Fruit fly (Drosophila melanogaster) whole organism, wandering third instar larva: ENCODE results near the gene RAF2.

Experiments used
- Dfd ChIP-seq: fragments of >200 bp; optimal IDR thresholded peaks from 2 replicates; lab custom pipeline; 2017; ENCODE audit warnings: missing biosample characterization, missing genetic modification characterization
- Hr78 ChIP-seq: fragments of >200 bp; optimal IDR thresholded peaks from 2 replicates; lab custom pipeline; 2017; ENCODE audit warnings: missing biosample characterization, missing genetic modification characterization
- Rel ChIP-seq, 2 experiments: fragments of 200-800 bp; sonication (Bioruptor generic) in 1 of 2; optimal IDR thresholded peaks; 2 replicates in 1 of 2; 3 replicates in 1 of 2; lab custom pipeline; 2016 to 2019; ENCODE audit warnings: mild to moderate bottlenecking in 2 of 2, missing biosample characterization in 2 of 2, missing genetic modification characterization in 2 of 2, moderate library complexity in 1 of 2
- Sp1 ChIP-seq: fragments of 200-800 bp; sonication (Bioruptor generic); optimal IDR thresholded peaks from 3 replicates; lab custom pipeline; 2019; ENCODE audit warnings: missing biosample characterization, mild to moderate bottlenecking, missing genetic modification characterization, moderate library complexity
- ey ChIP-seq: fragments of 200-800 bp; sonication (Bioruptor generic); optimal IDR thresholded peaks from 2 replicates; lab custom pipeline; 2016; ENCODE audit warnings: missing biosample characterization, missing genetic modification characterization
- h ChIP-seq: fragments of 200-800 bp; sonication (Bioruptor generic); optimal IDR thresholded peaks from 3 replicates; lab custom pipeline; 2016; ENCODE audit warnings: missing biosample characterization, mild to moderate bottlenecking, missing genetic modification characterization
- pan ChIP-seq: fragments of >200 bp; optimal IDR thresholded peaks from 2 replicates; lab custom pipeline; 2017
- psq ChIP-seq: fragments of 200-800 bp; sonication (Bioruptor generic); optimal IDR thresholded peaks from 3 replicates; lab custom pipeline; 2017; ENCODE audit warnings: missing biosample characterization, mild to moderate bottlenecking, missing genetic modification characterization, moderate library complexity
- rgr ChIP-seq: fragments of 200-800 bp; sonication (Bioruptor generic); optimal IDR thresholded peaks from 3 replicates; lab custom pipeline; 2016; ENCODE audit warnings: missing biosample characterization, mild to moderate bottlenecking, missing genetic modification characterization
- sv ChIP-seq: fragments of 200-800 bp; sonication (Bioruptor generic); optimal IDR thresholded peaks from 3 replicates; lab custom pipeline; 2016; ENCODE audit warnings: missing biosample characterization, missing genetic modification characterization
- usp ChIP-seq: fragments of >200 bp; optimal IDR thresholded peaks from 2 replicates; lab custom pipeline; 2017; ENCODE audit warnings: missing biosample characterization, missing genetic modification characterization

DNA sequence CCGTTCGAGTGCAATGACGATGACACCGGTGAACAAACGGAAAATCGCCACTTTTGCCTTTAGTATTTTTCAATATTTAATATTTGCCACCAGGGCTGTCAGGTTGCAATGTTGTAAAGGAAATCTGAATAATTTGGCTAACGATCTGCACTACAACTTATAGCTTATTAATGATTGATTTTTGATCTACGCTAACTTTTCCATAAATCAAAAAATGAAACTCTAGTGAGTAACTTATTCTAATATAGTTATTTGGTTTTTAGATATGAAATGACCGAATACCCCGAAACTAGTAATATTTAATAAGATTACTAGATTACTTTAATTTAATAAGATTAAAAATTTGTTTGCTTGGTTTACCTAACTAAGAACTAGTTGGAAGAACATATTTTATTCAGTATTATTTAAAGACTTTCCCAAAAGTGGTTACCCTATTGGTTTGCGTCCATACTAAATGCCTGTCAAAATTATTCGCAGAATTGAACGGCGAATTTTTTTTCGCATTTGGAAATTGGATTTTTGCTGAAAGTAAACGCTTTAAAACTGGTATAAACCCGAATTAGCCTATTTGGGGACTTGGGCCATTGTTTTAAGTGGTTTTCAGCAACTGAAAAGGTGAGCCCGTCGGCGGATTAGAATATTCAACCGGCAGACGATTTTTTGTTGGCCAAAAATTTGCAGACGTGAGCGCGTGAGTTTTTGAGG lies at the start of gene RAF2, which contains the start of gene Agpat3:
- TF ChIP-seq Hr78 (GFP tag; lab: Kevin White, UChicago) = no peak
- no peak for TF ChIP-seq h (GFP tag; lab: Kevin White, UChicago)
- TF ChIP-seq Sp1 (GFP tag; lab: Kevin White, UChicago) = peak; percentile 8
- no peak for TF ChIP-seq Dfd (GFP tag; lab: Kevin White, UChicago)
- no peak for TF ChIP-seq Rel (GFP tag; optimal IDR thresholded peaks at IDR 0.05; lab: Kevin White, UChicago)
- no peak for TF ChIP-seq Rel (tag; optimal IDR thresholded peaks at IDR 0.05; lab: Kevin White, UChicago)
- no peak for TF ChIP-seq rgr (GFP tag; lab: Kevin White, UChicago)
- TF ChIP-seq sv (GFP tag; lab: Kevin White, UChicago) = no peak
- TF ChIP-seq usp (GFP tag; lab: Kevin White, UChicago) = no peak
- TF ChIP-seq psq = peak; percentile 10
- no peak for TF ChIP-seq pan
- peak; percentile 26 for TF ChIP-seq ey (GFP tag; lab: Kevin White, UChicago)
